Fruit fly (Drosophila melanogaster): ENCODE results near the gene CG14309.

The CG14309 gene

dm6 chr3R:18396801-18397604 lies 12.1 kb upstream of the CG14309 start, which contains the start of gene Vti1b (continued):
- TF ChIP-seq CG11762 (GFP tag; optimal IDR thresholded peaks at IDR 0.05; ENCODE audit: insufficient read depth): peak; percentile 96
- peak; percentile 98 for TF ChIP-seq cyc (GFP tag; optimal IDR thresholded peaks at IDR 0.05)
- peak; percentile 99 for TF ChIP-seq CG31627 (GFP tag; optimal IDR thresholded peaks at IDR 0.05)
- TF ChIP-seq Sox14 (GFP tag; optimal IDR thresholded peaks at IDR 0.05): peak; percentile 99
- TF ChIP-seq CG9139 (GFP tag; optimal IDR thresholded peaks at IDR 0.05): peak; percentile 91
- TF ChIP-seq dsx (GFP tag; optimal IDR thresholded peaks at IDR 0.05; ENCODE audit: poor library complexity, severe bottlenecking): peak; percentile 96
- TF ChIP-seq CG8632 (GFP tag; optimal IDR thresholded peaks at IDR 0.05): peak; percentile 98
- peak; percentile 93 for TF ChIP-seq CG16779 (tag; optimal IDR thresholded peaks at IDR 0.05)
- peak; percentile 96 for TF ChIP-seq vri (GFP tag; optimal IDR thresholded peaks at IDR 0.05)
- TF ChIP-seq Eip93F (GFP tag; optimal IDR thresholded peaks at IDR 0.05): peak; percentile 84

dm6 chr3R:18395694-18396093 lies 10.8 kb upstream of the CG14309 start:
- TF ChIP-seq fkh (GFP tag; optimal IDR thresholded peaks at IDR 0.05): no peak
- TF ChIP-seq lz (GFP tag; optimal IDR thresholded peaks at IDR 0.05): no peak
- TF ChIP-seq dsx (GFP tag; optimal IDR thresholded peaks at IDR 0.05; ENCODE audit: poor library complexity, severe bottlenecking): peak; percentile 50
- TF ChIP-seq Eip75B (GFP tag; optimal IDR thresholded peaks at IDR 0.05): no peak
- no peak for TF ChIP-seq CG6163 (GFP tag; IDR thresholded peaks at IDR 0.05)
- TF ChIP-seq spab (GFP tag; optimal IDR thresholded peaks at IDR 0.05): no peak
- no peak for TF ChIP-seq CG11902 (GFP tag; optimal IDR thresholded peaks at IDR 0.05)
- no peak for TF ChIP-seq Ets96B (tag; optimal IDR thresholded peaks at IDR 0.05)

dm6 chr3R:18394876-18395275 lies 10.0 kb upstream of the CG14309 start:
- TF ChIP-seq CG10669 (GFP tag; optimal IDR thresholded peaks at IDR 0.05) (no peak), vri (GFP tag; optimal IDR thresholded peaks at IDR 0.05) (peak; percentile 92), achi (GFP tag; optimal IDR thresholded peaks at IDR 0.05) (no peak), Hr39 (GFP tag; optimal IDR thresholded peaks at IDR 0.05) (no peak)

dm6 chr3R:18393436-18393835 lies 8.6 kb upstream of the CG14309 start:
- peak; percentile 39 for TF ChIP-seq Sox15 (GFP tag; optimal IDR thresholded peaks at IDR 0.05)
- TF ChIP-seq Eip75B (GFP tag; optimal IDR thresholded peaks at IDR 0.05): no peak
- peak; percentile 82 for TF ChIP-seq achi (GFP tag; optimal IDR thresholded peaks at IDR 0.05)
- no peak for TF ChIP-seq esn (GFP tag; optimal IDR thresholded peaks at IDR 0.05)
- TF ChIP-seq topi (GFP tag; optimal IDR thresholded peaks at IDR 0.05): no peak
- TF ChIP-seq CG4318 (GFP tag; optimal IDR thresholded peaks at IDR 0.05): peak; percentile 34
- TF ChIP-seq lz (GFP tag; optimal IDR thresholded peaks at IDR 0.05): peak; percentile 47
- TF ChIP-seq Hr4 (GFP tag; optimal IDR thresholded peaks at IDR 0.05): no peak
- peak; percentile 88 for TF ChIP-seq CG15336 (GFP tag; IDR thresholded peaks at IDR 0.05)
- peak; percentile 42 for TF ChIP-seq CG7368 (GFP tag; optimal IDR thresholded peaks at IDR 0.05)
- TF ChIP-seq ss (GFP tag; optimal IDR thresholded peaks at IDR 0.05): no peak
- no peak for TF ChIP-seq OdsH (GFP tag; optimal IDR thresholded peaks at IDR 0.05)
- TF ChIP-seq eg (GFP tag; IDR thresholded peaks at IDR 0.05): peak; percentile 76
- peak; percentile 53 for TF ChIP-seq Gug (GFP tag; IDR thresholded peaks at IDR 0.05)
- TF ChIP-seq CG6163 (GFP tag; IDR thresholded peaks at IDR 0.05): peak; percentile 73; the same call in 1 of the 3 replicates
- no peak for TF ChIP-seq Ets21C (GFP tag; optimal IDR thresholded peaks at IDR 0.05)
- TF ChIP-seq CG11902 (GFP tag; optimal IDR thresholded peaks at IDR 0.05): peak; percentile 14
- peak; percentile 46 for TF ChIP-seq Lpt (GFP tag; optimal IDR thresholded peaks at IDR 0.05)
- TF ChIP-seq fd59A (GFP tag; optimal IDR thresholded peaks at IDR 0.05): peak; percentile 42
- peak; percentile 38 for TF ChIP-seq vri (GFP tag; optimal IDR thresholded peaks at IDR 0.05)
- TF ChIP-seq dac (GFP tag; optimal IDR thresholded peaks at IDR 0.05): no peak
- TF ChIP-seq Hr38 (GFP tag; optimal IDR thresholded peaks at IDR 0.05): no peak
- no peak for TF ChIP-seq CG11762 (GFP tag; optimal IDR thresholded peaks at IDR 0.05; ENCODE audit: insufficient read depth)
- TF ChIP-seq Sox102F (GFP tag; optimal IDR thresholded peaks at IDR 0.05): peak; percentile 72
- peak; percentile 42 for TF ChIP-seq CG9139 (GFP tag; optimal IDR thresholded peaks at IDR 0.05)
- TF ChIP-seq Eip78C (GFP tag): peak; percentile 92
- TF ChIP-seq CG6276 (GFP tag; optimal IDR thresholded peaks at IDR 0.05): no peak
- no peak for TF ChIP-seq Sox14 (GFP tag; optimal IDR thresholded peaks at IDR 0.05)
- peak; percentile 50 for TF ChIP-seq CG3032 (tag; optimal IDR thresholded peaks at IDR 0.05)
- peak; percentile 38 for TF ChIP-seq CG1621 (tag; optimal IDR thresholded peaks at IDR 0.05)
- no peak for TF ChIP-seq cyc (GFP tag; optimal IDR thresholded peaks at IDR 0.05)
- peak; percentile 46 for TF ChIP-seq pdm3 (GFP tag; optimal IDR thresholded peaks at IDR 0.05)
- TF ChIP-seq svp (GFP tag): no peak

Data from whole organism, prepupa.